Worm (Caenorhabditis elegans): ENCODE measurements around the gene mex-1.

Gene mex-1

ce11 chrII:11978478-11978877, 10.0 kb downstream of the mex-1 start:
- TF ChIP-seq egl-27 (tag; optimal IDR thresholded peaks at IDR 0.05) (no peak), unc-39 (tag; optimal IDR thresholded peaks at IDR 0.05) (no peak), nfya-1 (tag; optimal IDR thresholded peaks at IDR 0.05; ENCODE audit: insufficient read depth) (no peak), ceh-28 (tag; optimal IDR thresholded peaks at IDR 0.05) (no peak), fkh-2 (tag; optimal IDR thresholded peaks at IDR 0.05) (no peak), mml-1 (tag; optimal IDR thresholded peaks at IDR 0.05) (no peak)

- no peak for TF ChIP-seq daf-12 (tag; optimal IDR thresholded peaks at IDR 0.05)
- no peak for TF ChIP-seq nhr-76 (tag; optimal IDR thresholded peaks at IDR 0.05)
- TF ChIP-seq nhr-28 (tag; optimal IDR thresholded peaks at IDR 0.05), result no peak
- no peak for TF ChIP-seq zag-1 (tag; optimal IDR thresholded peaks at IDR 0.05)
- no peak for TF ChIP-seq nhr-12 (tag; optimal IDR thresholded peaks at IDR 0.05)
- no peak for TF ChIP-seq egl-5 (tag; optimal IDR thresholded peaks at IDR 0.05)
- no peak for TF ChIP-seq ZK546.5 (tag; optimal IDR thresholded peaks at IDR 0.05)
- no peak for TF ChIP-seq hmg-11 (tag; optimal IDR thresholded peaks at IDR 0.05)
- TF ChIP-seq pha-4 (tag; optimal IDR thresholded peaks at IDR 0.05), result no peak
- no peak for TF ChIP-seq mml-1 (tag; optimal IDR thresholded peaks at IDR 0.05)
- no peak for TF ChIP-seq nhr-237 (tag; optimal IDR thresholded peaks at IDR 0.05)
- TF ChIP-seq ceh-28 (tag; optimal IDR thresholded peaks at IDR 0.05), result no peak
- no peak for TF ChIP-seq ceh-82 (tag; optimal IDR thresholded peaks at IDR 0.05)
Measured at ce11 chrII:11978920-11979319, 10.5 kb downstream of the mex-1 start.

- TF ChIP-seq lin-39 (tag; optimal IDR thresholded peaks at IDR 0.05) (peak; percentile 33), unc-62 (GFP tag; optimal IDR thresholded peaks at IDR 0.05) (no peak), nhr-28 (tag; optimal IDR thresholded peaks at IDR 0.05) (no peak), hmg-11 (tag; optimal IDR thresholded peaks at IDR 0.05) (peak; percentile 31), snpc-4 (tag; optimal IDR thresholded peaks at IDR 0.05) (peak; percentile 4), nhr-25 (tag; optimal IDR thresholded peaks at IDR 0.05) (peak; percentile 3), lin-15B (tag; optimal IDR thresholded peaks at IDR 0.05) (peak; percentile 21), ama-1 (optimal IDR thresholded peaks at IDR 0.05) (peak; percentile 38), ZK546.5 (tag; optimal IDR thresholded peaks at IDR 0.05) (no peak), pha-4 (tag; optimal IDR thresholded peaks at IDR 0.05) (peak; percentile 18)
Measured at ce11 chrII:11979449-11980095, 11.1 kb downstream of the mex-1 start, which contains the start of the genes ash-2 and Y17G7B.20. ash-2 (plus strand) TSS chrII:11979838. Y17G7B.20 (minus strand) TSS chrII:11979844.

ce11 chrII:11980110-11980509, 11.7 kb downstream of the mex-1 start:
- peak; percentile 67 for TF ChIP-seq nhr-77 (tag; optimal IDR thresholded peaks at IDR 0.05)
- peak; percentile 44 for TF ChIP-seq lin-39 (tag; optimal IDR thresholded peaks at IDR 0.05)
- no peak for TF ChIP-seq nhr-67 (tag; optimal IDR thresholded peaks at IDR 0.05)
- no peak for TF ChIP-seq unc-62 (GFP tag; optimal IDR thresholded peaks at IDR 0.05)
- TF ChIP-seq nhr-237 (tag; optimal IDR thresholded peaks at IDR 0.05), result no peak
- TF ChIP-seq nhr-25 (tag; optimal IDR thresholded peaks at IDR 0.05), result peak; percentile 69
- TF ChIP-seq elt-3 (tag; optimal IDR thresholded peaks at IDR 0.05), result no peak
- peak; percentile 79 for TF ChIP-seq ztf-4 (tag; optimal IDR thresholded peaks at IDR 0.05)
- TF ChIP-seq ceh-28 (tag; optimal IDR thresholded peaks at IDR 0.05), result peak; percentile 86
- TF ChIP-seq mdl-1 (tag; optimal IDR thresholded peaks at IDR 0.05), result peak; percentile 43
- TF ChIP-seq fkh-10 (GFP tag; optimal IDR thresholded peaks at IDR 0.05), result peak; percentile 86
- peak; percentile 69 for TF ChIP-seq fos-1 (tag; optimal IDR thresholded peaks at IDR 0.05)
- TF ChIP-seq nhr-23 (tag; optimal IDR thresholded peaks at IDR 0.05), result peak; percentile 98
- TF ChIP-seq nfya-1 (tag; optimal IDR thresholded peaks at IDR 0.05; ENCODE audit: insufficient read depth), result peak; percentile 83
- peak; percentile 95 for TF ChIP-seq lin-15B (tag; optimal IDR thresholded peaks at IDR 0.05)
- no peak for TF ChIP-seq nhr-12 (tag; optimal IDR thresholded peaks at IDR 0.05)
- TF ChIP-seq pha-4 (tag; optimal IDR thresholded peaks at IDR 0.05), result peak; percentile 93
- peak; percentile 39 for TF ChIP-seq skn-1 (tag; optimal IDR thresholded peaks at IDR 0.05)
- no peak for TF ChIP-seq lsy-12 (tag; optimal IDR thresholded peaks at IDR 0.05)
- TF ChIP-seq aly-2 (tag; optimal IDR thresholded peaks at IDR 0.05), result no peak
- peak; percentile 57 for TF ChIP-seq snpc-4 (tag; optimal IDR thresholded peaks at IDR 0.05)
- TF ChIP-seq tbx-2 (tag; optimal IDR thresholded peaks at IDR 0.05), result peak; percentile 71
- TF ChIP-seq jun-1 (tag; optimal IDR thresholded peaks at IDR 0.05), result peak; percentile 74
- peak; percentile 61 for TF ChIP-seq egl-5 (tag; optimal IDR thresholded peaks at IDR 0.05)
- TF ChIP-seq egl-27 (tag; optimal IDR thresholded peaks at IDR 0.05), result peak; percentile 30
- TF ChIP-seq fkh-2 (tag; optimal IDR thresholded peaks at IDR 0.05), result no peak
- peak; percentile 77 for TF ChIP-seq nhr-11 (tag; optimal IDR thresholded peaks at IDR 0.05)
- TF ChIP-seq R02D3.7 (tag; optimal IDR thresholded peaks at IDR 0.05), result peak; percentile 85
- no peak for TF ChIP-seq eor-1 (tag; optimal IDR thresholded peaks at IDR 0.05)
- TF ChIP-seq elt-1 (tag; optimal IDR thresholded peaks at IDR 0.05), result no peak
- TF ChIP-seq ZK546.5 (tag; optimal IDR thresholded peaks at IDR 0.05), result peak; percentile 95
- peak; percentile 76 for TF ChIP-seq pqm-1 (tag; optimal IDR thresholded peaks at IDR 0.05)
- peak; percentile 73 for TF ChIP-seq elt-2 (tag; optimal IDR thresholded peaks at IDR 0.05)
- TF ChIP-seq ceh-82 (tag; optimal IDR thresholded peaks at IDR 0.05), result peak; percentile 69
- peak; percentile 90 for TF ChIP-seq nhr-43 (tag; optimal IDR thresholded peaks at IDR 0.05; ENCODE audit: poor library complexity, severe bottlenecking)
- peak; percentile 60 for TF ChIP-seq ama-1 (optimal IDR thresholded peaks at IDR 0.05)

All from whole organism, L3 larva.